Worm (Caenorhabditis elegans) whole organism, midembryonic: ENCODE measurements around the gene M03F4.6.

Experiments
- T22C8.4 ChIP-seq: fragments of 200-800 bp; sonication (Bioruptor generic); IDR thresholded peaks from 2 replicates; pipeline ENCODE4 v1.3.6; 2022; ENCODE audit warnings: missing genetic modification characterization, missing compliant biosample characterization
- cog-1 ChIP-seq: sonication (generic microtip); optimal IDR thresholded peaks from 2 replicates; lab custom pipeline; 2016; ENCODE audit warnings: missing genetic modification characterization, missing compliant biosample characterization
- flt-1 ChIP-seq: fragments of 200-800 bp; sonication (Bioruptor generic); IDR thresholded peaks from 2 replicates; pipeline ENCODE4 v1.3.6; 2022; ENCODE audit warnings: missing genetic modification characterization, missing compliant biosample characterization
- klf-2 ChIP-seq: fragments of 200-800 bp; sonication (Bioruptor generic); conservative IDR thresholded peaks from 2 replicates; pipeline ENCODE4 v1.3.6; 2022; ENCODE audit warnings: missing genetic modification reagents, missing genetic modification characterization, missing compliant biosample characterization
- med-1 ChIP-seq: sonication (generic microtip); optimal IDR thresholded peaks from 2 replicates; lab custom pipeline; 2017; ENCODE audit warnings: missing genetic modification characterization, mild to moderate bottlenecking, missing compliant biosample characterization, antibody characterized with exemption, missing genetic modification reagents; ENCODE audit not compliant: insufficient read depth
- ref-1 ChIP-seq: fragments of 200-800 bp; sonication (Bioruptor generic); conservative IDR thresholded peaks from 2 replicates; pipeline ENCODE4 v1.3.6; 2022; ENCODE audit warnings: missing genetic modification reagents, missing genetic modification characterization, missing compliant biosample characterization
- tab-1 ChIP-seq: fragments of 200-800 bp; sonication (Bioruptor generic); IDR thresholded peaks from 2 replicates; pipeline ENCODE4 v1.3.6; 2022; ENCODE audit warnings: missing genetic modification characterization, missing compliant biosample characterization
- ztf-23 ChIP-seq: fragments of 200-800 bp; sonication (Bioruptor generic); IDR thresholded peaks from 2 replicates; pipeline ENCODE4 v1.3.6; 2022; ENCODE audit warnings: missing genetic modification reagents, missing genetic modification characterization, missing compliant biosample characterization
- ztf-29 ChIP-seq: fragments of 200-800 bp; sonication (Bioruptor generic); IDR thresholded peaks from 2 replicates; pipeline ENCODE4 v1.3.6; 2022; ENCODE audit warnings: missing genetic modification reagents, missing genetic modification characterization, missing compliant biosample characterization

The M03F4.6 gene

ce11 chrX:4969228-4969627 lies at the start of gene M03F4.6:
Gene M03F4.6, minus strand, starts transcription at chrX:4969328.
- TF ChIP-seq cog-1 (tag; lab: Kevin White, UChicago) (no peak), klf-2 (GFP tag; lab: Robert Waterston, UW) (no peak), ztf-29 (GFP tag; lab: Robert Waterston, UW) (no peak), ztf-23 (GFP tag; lab: Robert Waterston, UW) (no peak), tab-1 (GFP tag; lab: Robert Waterston, UW) (no peak), med-1 (no peak), T22C8.4 (GFP tag; lab: Robert Waterston, UW) (no peak), flt-1 (GFP tag; lab: Robert Waterston, UW) (no peak), ref-1 (GFP tag; lab: Robert Waterston, UW) (no peak)

DNA sequence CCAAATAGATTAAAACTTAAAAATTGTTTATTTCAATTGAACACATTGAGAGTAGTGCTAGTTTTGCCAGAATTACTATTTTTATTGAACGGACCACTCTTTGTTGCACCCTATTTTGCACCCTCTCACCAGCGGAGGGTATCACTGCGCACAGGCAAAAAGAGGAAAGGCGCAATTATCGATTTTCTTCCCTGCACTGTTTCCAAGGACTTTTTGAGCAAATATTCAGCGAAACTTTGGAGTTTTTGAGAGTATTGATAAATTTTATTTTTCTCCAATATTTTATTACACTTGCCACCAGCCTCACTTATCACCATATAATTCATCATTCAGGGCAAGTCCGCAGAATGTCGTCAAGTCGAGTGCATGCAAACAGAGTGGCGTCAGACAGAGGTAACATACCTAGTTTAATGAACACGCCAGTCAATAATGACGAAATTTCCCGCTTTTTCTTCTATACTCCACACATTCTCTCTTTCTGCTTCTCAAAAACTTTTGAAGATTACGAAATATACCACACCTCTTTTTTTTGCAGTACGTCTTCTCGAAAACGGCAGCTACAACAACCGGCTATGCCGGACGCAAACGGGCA lies 49.0 kb upstream of the M03F4.6 start:
- no peak for TF ChIP-seq ref-1 (GFP tag; lab: Robert Waterston, UW)
- no peak for TF ChIP-seq klf-2 (GFP tag; lab: Robert Waterston, UW)
- TF ChIP-seq T22C8.4 (GFP tag; lab: Robert Waterston, UW) = peak; percentile 74; the same call in 1 of the 2 replicates
- TF ChIP-seq med-1 = no peak
- no peak for TF ChIP-seq flt-1 (GFP tag; lab: Robert Waterston, UW)

DNA sequence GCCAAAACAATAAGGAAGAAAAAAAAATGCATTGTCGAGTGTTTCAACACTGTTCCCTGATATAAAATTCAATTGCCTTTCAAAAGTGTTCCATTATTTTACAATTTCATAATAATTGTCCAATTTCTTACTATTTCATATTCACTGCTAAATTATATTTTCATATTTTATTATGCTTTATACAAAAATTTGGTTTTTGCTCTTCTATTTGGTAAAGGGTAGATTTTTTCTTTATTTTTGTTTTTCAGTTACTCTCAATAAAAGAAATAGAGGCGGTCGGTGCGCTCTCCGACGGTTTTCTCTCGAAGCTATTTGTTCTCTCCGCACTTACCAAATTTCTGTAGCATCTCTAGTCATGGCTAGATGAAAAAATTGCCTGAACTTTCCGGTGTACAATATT lies 48.5 kb upstream of the M03F4.6 start, which contains the start of gene sek-3:
Gene sek-3 (plus strand): TSS at position 301 of the 400 bp plus-strand sequence.
- no peak for TF ChIP-seq med-1
- TF ChIP-seq T22C8.4 (GFP tag; lab: Robert Waterston, UW) = no peak
- TF ChIP-seq klf-2 (GFP tag; lab: Robert Waterston, UW) = no peak
- no peak for TF ChIP-seq flt-1 (GFP tag; lab: Robert Waterston, UW)
- no peak for TF ChIP-seq ztf-23 (GFP tag; lab: Robert Waterston, UW)
- TF ChIP-seq ref-1 (GFP tag; lab: Robert Waterston, UW) = no peak
- TF ChIP-seq tab-1 (GFP tag; lab: Robert Waterston, UW) = no peak
- no peak for TF ChIP-seq ztf-29 (GFP tag; lab: Robert Waterston, UW)
- no peak for TF ChIP-seq cog-1 (tag; lab: Kevin White, UChicago)

DNA sequence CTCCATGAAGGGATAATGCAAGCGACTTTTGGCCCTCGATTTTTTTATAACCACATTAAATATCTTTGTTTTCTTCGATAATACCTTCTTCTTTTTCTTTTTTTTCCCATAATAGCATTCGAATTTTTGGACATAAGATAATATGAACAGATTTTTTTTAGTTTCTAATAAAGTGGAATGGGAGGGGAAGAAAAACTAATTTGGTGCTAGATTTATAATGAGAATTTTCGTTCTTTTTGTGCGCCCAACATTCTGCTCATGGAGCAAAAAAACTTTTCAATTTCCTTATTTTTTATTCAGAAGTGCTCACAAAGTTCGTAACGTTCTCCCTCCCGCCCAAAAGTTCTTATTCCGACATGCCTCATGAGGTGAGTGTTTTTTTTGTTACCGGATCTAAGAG lies 46.6 kb upstream of the M03F4.6 start, which contains the start of gene ZC449.8:
Gene ZC449.8 (plus strand): TSS at position 301 of the 400 bp plus-strand sequence.
- TF ChIP-seq ztf-29 (GFP tag; lab: Robert Waterston, UW) = no peak
- no peak for TF ChIP-seq ref-1 (GFP tag; lab: Robert Waterston, UW)
- no peak for TF ChIP-seq T22C8.4 (GFP tag; lab: Robert Waterston, UW)
- TF ChIP-seq cog-1 (tag; lab: Kevin White, UChicago) = no peak
- no peak for TF ChIP-seq med-1
- no peak for TF ChIP-seq ztf-23 (GFP tag; lab: Robert Waterston, UW)
- no peak for TF ChIP-seq flt-1 (GFP tag; lab: Robert Waterston, UW)
- TF ChIP-seq tab-1 (GFP tag; lab: Robert Waterston, UW) = no peak
- TF ChIP-seq klf-2 (GFP tag; lab: Robert Waterston, UW) = no peak

ce11 chrX:5013826-5014225 lies 44.7 kb upstream of the M03F4.6 start, which contains the start of gene ZC449.7:
Gene ZC449.7, plus strand, starts transcription at chrX:5014074.
- TF ChIP-seq med-1 (no peak), klf-2 (GFP tag; lab: Robert Waterston, UW) (no peak), tab-1 (GFP tag; lab: Robert Waterston, UW) (no peak), cog-1 (tag; lab: Kevin White, UChicago) (no peak), T22C8.4 (GFP tag; lab: Robert Waterston, UW) (no peak), flt-1 (GFP tag; lab: Robert Waterston, UW) (no peak), ztf-29 (GFP tag; lab: Robert Waterston, UW) (no peak), ref-1 (GFP tag; lab: Robert Waterston, UW) (no peak), ztf-23 (GFP tag; lab: Robert Waterston, UW) (no peak)

- no peak for TF ChIP-seq klf-2 (GFP tag; lab: Robert Waterston, UW)
- TF ChIP-seq med-1 = no peak
- no peak for TF ChIP-seq ztf-29 (GFP tag; lab: Robert Waterston, UW)
- TF ChIP-seq flt-1 (GFP tag; lab: Robert Waterston, UW) = no peak
- no peak for TF ChIP-seq cog-1 (tag; lab: Kevin White, UChicago)
- TF ChIP-seq ref-1 (GFP tag; lab: Robert Waterston, UW) = no peak
- no peak for TF ChIP-seq ztf-23 (GFP tag; lab: Robert Waterston, UW)
- TF ChIP-seq tab-1 (GFP tag; lab: Robert Waterston, UW) = no peak
- TF ChIP-seq T22C8.4 (GFP tag; lab: Robert Waterston, UW) = no peak
Observed at ce11 chrX:5009000-5009399, 39.9 kb upstream of the M03F4.6 start, which contains the start of gene hsd-3. Gene hsd-3, plus strand, starts transcription at chrX:5009300.

ce11 chrX:5006972-5007371 lies 37.8 kb upstream of the M03F4.6 start:
- TF ChIP-seq ztf-29 (GFP tag; lab: Robert Waterston, UW) = no peak
- TF ChIP-seq ztf-23 (GFP tag; lab: Robert Waterston, UW) = no peak
- no peak for TF ChIP-seq cog-1 (tag; lab: Kevin White, UChicago)
- TF ChIP-seq klf-2 (GFP tag; lab: Robert Waterston, UW) = no peak
- no peak for TF ChIP-seq tab-1 (GFP tag; lab: Robert Waterston, UW)
- no peak for TF ChIP-seq ref-1 (GFP tag; lab: Robert Waterston, UW)
- no peak for TF ChIP-seq flt-1 (GFP tag; lab: Robert Waterston, UW)
- TF ChIP-seq T22C8.4 (GFP tag; lab: Robert Waterston, UW) = no peak
- TF ChIP-seq med-1 = no peak

DNA sequence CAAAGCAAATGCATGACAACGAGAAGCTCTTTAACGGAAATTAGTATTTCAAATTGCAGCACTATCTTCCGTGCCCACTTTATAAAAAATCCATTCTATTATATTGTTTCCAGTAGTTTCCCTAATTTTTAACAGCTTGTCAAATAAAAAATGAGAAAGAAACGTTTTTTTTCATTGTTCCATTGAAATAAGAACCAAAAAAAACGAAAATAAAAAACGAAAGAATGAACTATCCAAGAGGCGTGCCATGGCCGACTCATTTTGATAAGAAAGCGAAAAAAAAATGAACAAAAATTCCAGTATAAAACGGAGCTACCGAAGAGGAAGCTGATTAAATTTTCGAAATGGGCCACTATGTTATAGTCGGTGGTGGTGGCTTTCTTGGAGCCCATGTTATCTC lies 35.8 kb upstream of the M03F4.6 start, which contains the start of gene hsd-2:
Gene hsd-2 (plus strand): TSS at position 301 of the 400 bp plus-strand sequence.
- TF ChIP-seq cog-1 (tag; lab: Kevin White, UChicago) (no peak), ref-1 (GFP tag; lab: Robert Waterston, UW) (no peak), T22C8.4 (GFP tag; lab: Robert Waterston, UW) (no peak), ztf-23 (GFP tag; lab: Robert Waterston, UW) (no peak), med-1 (no peak), ztf-29 (GFP tag; lab: Robert Waterston, UW) (no peak), klf-2 (GFP tag; lab: Robert Waterston, UW) (no peak), tab-1 (GFP tag; lab: Robert Waterston, UW) (no peak), flt-1 (GFP tag; lab: Robert Waterston, UW) (no peak)

DNA sequence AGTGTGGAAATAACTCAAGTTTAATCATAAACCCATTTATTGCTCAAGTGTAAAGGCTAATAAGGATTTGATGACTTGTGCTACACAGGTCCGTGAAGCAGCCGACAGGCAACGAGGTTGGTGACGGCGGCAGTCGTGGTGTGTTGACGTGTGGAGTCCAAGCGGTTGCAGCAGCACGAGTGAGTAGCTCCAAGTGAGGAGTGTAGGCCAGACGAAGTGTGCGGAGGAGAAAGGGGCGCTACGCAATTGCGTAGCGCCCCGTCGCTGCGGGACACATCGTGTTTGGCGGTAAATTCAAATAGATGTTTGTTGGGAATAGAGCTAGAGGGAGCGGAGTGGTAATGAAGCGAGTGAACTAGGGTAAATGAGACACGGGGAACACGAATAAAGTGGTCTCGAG lies 35.2 kb upstream of the M03F4.6 start:
- peak; percentile 99 for TF ChIP-seq ztf-23 (GFP tag; lab: Robert Waterston, UW)
